Fruit fly (Drosophila melanogaster): ENCODE results near the gene CG33099.

Gene CG33099

DNA sequence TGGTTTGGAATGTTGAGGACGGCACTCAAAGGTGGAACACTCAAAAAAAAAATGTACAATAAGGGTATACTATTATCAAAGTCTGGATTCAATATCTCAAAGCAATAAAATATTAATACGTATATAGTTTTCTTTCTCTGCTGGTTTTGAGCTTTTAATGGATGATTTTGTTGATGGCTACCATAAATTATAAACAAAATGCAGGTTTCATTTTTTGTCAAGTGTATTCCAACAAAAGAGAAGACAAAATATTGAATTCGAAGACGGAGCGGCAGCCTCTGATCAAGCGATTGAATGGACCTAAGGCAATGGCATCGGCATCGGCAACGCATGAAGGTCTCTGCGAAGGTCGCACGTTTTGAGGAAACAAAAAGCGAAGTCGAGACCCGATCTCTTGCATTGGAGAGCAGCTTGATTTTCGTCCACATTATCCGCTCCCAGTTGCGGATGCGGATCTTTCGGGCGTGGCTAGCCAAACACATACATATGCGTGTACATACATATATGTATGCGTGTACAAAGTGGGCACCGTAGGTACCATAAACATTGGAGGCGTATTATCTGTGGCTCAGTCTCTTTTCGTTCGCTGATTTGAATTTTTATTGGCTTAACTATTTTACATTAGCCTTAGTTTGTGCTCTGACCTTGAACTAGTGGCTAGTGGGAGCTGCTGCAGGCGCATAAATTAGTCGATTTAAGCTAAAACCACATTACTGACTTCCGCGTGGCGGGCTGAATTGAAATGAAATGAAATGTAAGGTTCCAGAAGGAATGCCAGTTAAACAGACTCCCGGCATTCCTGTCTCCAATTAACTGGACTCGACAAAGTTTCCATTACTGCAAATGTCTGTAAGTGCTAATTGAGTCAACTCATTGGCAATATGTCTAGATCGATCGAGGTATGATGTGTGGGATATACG is 6.4 kb upstream of the CG33099 start (continued):
- TF ChIP-seq CG4318 (GFP tag; optimal IDR thresholded peaks at IDR 0.05) = no peak
- peak; percentile 58 for TF ChIP-seq CG11762 (GFP tag; optimal IDR thresholded peaks at IDR 0.05; ENCODE audit: insufficient read depth)
- TF ChIP-seq CG8119 (GFP tag; IDR thresholded peaks at IDR 0.05) = no peak
- TF ChIP-seq CG11294 (GFP tag; IDR thresholded peaks at IDR 0.05) = no peak
- TF ChIP-seq fd59A (GFP tag; optimal IDR thresholded peaks at IDR 0.05) = peak; percentile 73
- peak; percentile 46 for TF ChIP-seq net (GFP tag; optimal IDR thresholded peaks at IDR 0.05)
- TF ChIP-seq CG34406 (GFP tag; optimal IDR thresholded peaks at IDR 0.05) = peak; percentile 72
- TF ChIP-seq lz (GFP tag; optimal IDR thresholded peaks at IDR 0.05) = peak; percentile 32
- peak; percentile 82 for TF ChIP-seq CG6163 (GFP tag; IDR thresholded peaks at IDR 0.05)
- TF ChIP-seq Blimp-1 (GFP tag; optimal IDR thresholded peaks at IDR 0.05) = no peak
- peak; percentile 71 to 73 for TF ChIP-seq ss (GFP tag; optimal IDR thresholded peaks at IDR 0.05)
- no peak for TF ChIP-seq fkh (GFP tag; optimal IDR thresholded peaks at IDR 0.05)
- peak; percentile 50 for TF ChIP-seq topi (GFP tag; optimal IDR thresholded peaks at IDR 0.05)
- peak; percentile 49 for TF ChIP-seq cyc (GFP tag; optimal IDR thresholded peaks at IDR 0.05)
- peak; percentile 71 for TF ChIP-seq achi (GFP tag; optimal IDR thresholded peaks at IDR 0.05)
- TF ChIP-seq CG7368 (GFP tag; optimal IDR thresholded peaks at IDR 0.05) = peak; percentile 74
- peak; percentile 83 for TF ChIP-seq svp (GFP tag)
- peak; percentile 44 for TF ChIP-seq CG8319 (GFP tag; optimal IDR thresholded peaks at IDR 0.05)
- TF ChIP-seq OdsH (GFP tag; optimal IDR thresholded peaks at IDR 0.05) = peak; percentile 66
- TF ChIP-seq fd85E (GFP tag; optimal IDR thresholded peaks at IDR 0.05) = peak; percentile 3
- TF ChIP-seq CG3032 (tag; optimal IDR thresholded peaks at IDR 0.05) = peak; percentile 82
- no peak for TF ChIP-seq Gug (GFP tag; IDR thresholded peaks at IDR 0.05)
- no peak for TF ChIP-seq CG15336 (GFP tag; IDR thresholded peaks at IDR 0.05)
- no peak for TF ChIP-seq Hr38 (GFP tag; optimal IDR thresholded peaks at IDR 0.05)
- TF ChIP-seq Met (GFP tag; optimal IDR thresholded peaks at IDR 0.05) = peak; percentile 57
- TF ChIP-seq CG9139 (GFP tag; optimal IDR thresholded peaks at IDR 0.05) = peak; percentile 47

DNA sequence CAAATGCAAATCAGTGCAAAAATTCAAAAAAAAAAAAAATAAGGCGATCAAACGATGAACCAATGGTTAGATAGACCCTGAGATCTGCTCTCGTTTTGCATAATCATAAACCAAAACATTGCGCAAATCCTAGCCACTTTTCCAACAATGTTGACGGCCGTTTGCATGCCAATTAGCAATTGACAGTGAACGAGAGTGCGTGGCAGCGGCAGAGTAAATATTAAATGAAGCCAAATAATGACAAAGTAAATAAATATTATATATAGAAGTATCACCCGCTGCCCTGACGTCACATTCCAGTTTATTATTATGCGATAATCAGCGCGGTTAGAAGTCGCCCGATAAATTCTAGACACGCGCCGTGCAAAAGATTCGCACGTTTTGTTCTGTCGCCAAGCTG is 5.6 kb upstream of the CG33099 start:
- TF ChIP-seq dsx (GFP tag; optimal IDR thresholded peaks at IDR 0.05; ENCODE audit: poor library complexity, severe bottlenecking) (no peak), fkh (GFP tag; optimal IDR thresholded peaks at IDR 0.05) (peak; percentile 64)

DNA sequence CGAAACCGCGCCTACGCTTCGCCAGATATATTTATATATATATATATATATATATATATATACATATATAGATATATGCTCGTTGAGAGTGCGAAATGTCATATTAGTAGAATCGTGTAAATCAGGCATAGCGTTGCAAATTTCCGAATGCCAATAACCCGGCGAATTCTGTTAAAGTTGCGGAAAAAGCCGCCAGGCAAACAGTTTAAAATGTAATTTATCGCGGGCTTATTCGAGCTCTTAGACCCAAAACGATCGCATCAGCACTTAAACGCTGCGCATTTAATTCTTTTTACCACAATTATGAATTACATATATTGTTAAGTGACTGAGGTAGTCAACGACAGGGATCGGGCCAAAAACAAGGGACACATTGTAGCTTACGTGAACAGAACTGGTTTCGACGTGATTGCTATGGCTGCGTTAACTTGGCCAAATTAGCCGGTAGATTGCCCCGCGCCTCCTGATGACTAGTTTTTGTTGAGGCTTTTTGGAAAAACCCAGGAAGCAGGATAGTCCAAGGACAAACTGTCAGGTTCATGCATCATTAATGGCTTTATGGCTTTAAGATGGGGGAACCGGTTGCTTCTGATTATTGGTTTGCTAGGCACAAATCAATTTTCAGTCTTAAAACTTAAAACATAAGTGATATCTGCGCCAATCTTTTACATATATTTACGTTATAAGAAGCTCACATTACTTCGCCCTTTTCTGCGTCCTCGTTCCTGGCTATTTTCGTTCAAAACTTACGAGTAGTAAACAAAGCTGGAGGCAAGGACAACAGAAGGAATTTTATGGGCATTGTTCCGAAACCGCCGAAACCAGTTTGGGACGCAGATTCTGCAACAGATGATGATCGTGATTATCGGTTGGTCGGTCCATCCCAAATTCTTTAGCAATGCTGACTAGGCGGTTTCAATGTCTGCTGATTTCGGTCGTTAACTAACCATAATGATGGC is 3.9 kb upstream of the CG33099 start:
- TF ChIP-seq CG6276 (GFP tag; optimal IDR thresholded peaks at IDR 0.05) = no peak
- TF ChIP-seq CG9139 (GFP tag; optimal IDR thresholded peaks at IDR 0.05) = no peak
- peak; percentile 5 for TF ChIP-seq Sox102F (GFP tag; optimal IDR thresholded peaks at IDR 0.05)
- TF ChIP-seq Eip78C (GFP tag) = peak; percentile 53
- TF ChIP-seq CG1621 (tag; optimal IDR thresholded peaks at IDR 0.05) = no peak
- no peak for TF ChIP-seq esn (GFP tag; optimal IDR thresholded peaks at IDR 0.05)
- no peak for TF ChIP-seq Hr4 (GFP tag; optimal IDR thresholded peaks at IDR 0.05)
- TF ChIP-seq Eip75B (GFP tag; optimal IDR thresholded peaks at IDR 0.05) = no peak
- no peak for TF ChIP-seq CG7368 (GFP tag; optimal IDR thresholded peaks at IDR 0.05)
- TF ChIP-seq dsx (GFP tag; optimal IDR thresholded peaks at IDR 0.05; ENCODE audit: poor library complexity, severe bottlenecking) = peak; percentile 73
- TF ChIP-seq CG8319 (GFP tag; optimal IDR thresholded peaks at IDR 0.05) = no peak

All from whole organism, prepupa.